Fruit fly (Drosophila melanogaster) whole organism, embryonic: ENCODE results near the gene CG14383.

Experiments
- B-H1 ChIP-seq: fragments of 200-800 bp; sonication (Bioruptor generic); IDR thresholded peaks from 3 replicates; pipeline ENCODE4 v1.3.6; 2022; ENCODE audit warnings: missing biosample characterization, missing genetic modification characterization
- BEAF-32 ChIP-seq: fragments of 200-800 bp; sonication (Bioruptor generic); optimal IDR thresholded peaks from 3 replicates; lab custom pipeline; 2017; ENCODE audit warnings: missing biosample characterization, missing genetic modification characterization, mild to moderate bottlenecking, moderate library complexity, missing genetic modification reagents
- CG12155 ChIP-seq: fragments of 200-800 bp; sonication (Bioruptor generic); optimal IDR thresholded peaks from 3 replicates; lab custom pipeline; 2016; ENCODE audit warnings: missing biosample characterization, missing genetic modification characterization
- CG12391 ChIP-seq: fragments of 200-800 bp; sonication (Bioruptor generic); optimal IDR thresholded peaks from 3 replicates; lab custom pipeline; 2018; ENCODE audit warnings: missing biosample characterization, mild to moderate bottlenecking, missing genetic modification characterization, moderate library complexity
- CG13624 ChIP-seq: fragments of 200-800 bp; sonication (Bioruptor generic); optimal IDR thresholded peaks from 2 replicates; lab custom pipeline; 2016; ENCODE audit warnings: missing biosample characterization, missing genetic modification characterization
- CG14014 ChIP-seq: fragments of 200-800 bp; sonication (Bioruptor generic); IDR thresholded peaks from 2 replicates; pipeline ENCODE4 v1.3.6; 2022; ENCODE audit warnings: missing biosample characterization, missing genetic modification characterization
- CG15696 ChIP-seq: fragments of 200-800 bp; sonication (Bioruptor generic); optimal IDR thresholded peaks from 2 replicates; lab custom pipeline; 2019; ENCODE audit warnings: missing biosample characterization, mild to moderate bottlenecking, missing genetic modification characterization, moderate library complexity
- CG16863 ChIP-seq: fragments of 200-800 bp; sonication (Bioruptor generic); optimal IDR thresholded peaks from 3 replicates; lab custom pipeline; 2016; ENCODE audit warnings: missing biosample characterization, missing genetic modification characterization
- CG17612 ChIP-seq: fragments of 200-800 bp; sonication (Bioruptor generic); IDR thresholded peaks from 2 replicates; pipeline ENCODE4 v1.3.6; 2022; ENCODE audit warnings: missing biosample characterization, missing genetic modification characterization
- CG3281 ChIP-seq: fragments of 200-800 bp; sonication (Bioruptor generic); optimal IDR thresholded peaks from 3 replicates; lab custom pipeline; 2017; ENCODE audit warnings: missing biosample characterization, mild to moderate bottlenecking, missing genetic modification characterization
- CG4328 ChIP-seq: fragments of 200-800 bp; sonication (Bioruptor generic); optimal IDR thresholded peaks from 3 replicates; lab custom pipeline; 2017; ENCODE audit warnings: missing biosample characterization, missing genetic modification reagents, missing genetic modification characterization
- CG4707 ChIP-seq: fragments of 200-800 bp; sonication (Bioruptor generic); optimal IDR thresholded peaks from 2 replicates; lab custom pipeline; 2018; ENCODE audit warnings: missing biosample characterization, mild to moderate bottlenecking, missing genetic modification characterization, moderate library complexity
- CG4730 ChIP-seq: fragments of 200-800 bp; sonication (Bioruptor generic); IDR thresholded peaks from 2 replicates; pipeline ENCODE4 v1.3.6; 2022; ENCODE audit warnings: missing biosample characterization, missing genetic modification characterization
- CG5953 ChIP-seq: fragments of 200-800 bp; sonication (Bioruptor generic); IDR thresholded peaks from 2 replicates; pipeline ENCODE4 v1.3.6; 2022; ENCODE audit warnings: missing biosample characterization, missing genetic modification characterization
- CG7745 ChIP-seq: fragments of 200-800 bp; sonication (Bioruptor generic); optimal IDR thresholded peaks from 2 replicates; lab custom pipeline; 2018; ENCODE audit warnings: missing biosample characterization, mild to moderate bottlenecking, missing genetic modification characterization, moderate library complexity
- CG7786 ChIP-seq: fragments of 200-800 bp; sonication (Bioruptor generic); optimal IDR thresholded peaks from 2 replicates; lab custom pipeline; 2016; ENCODE audit warnings: missing biosample characterization, missing genetic modification characterization
- CG9727 ChIP-seq: fragments of 200-800 bp; sonication (Bioruptor generic); optimal IDR thresholded peaks from 3 replicates; lab custom pipeline; 2017; ENCODE audit warnings: missing biosample characterization, mild to moderate bottlenecking, missing genetic modification characterization
- D19A ChIP-seq: fragments of 200-800 bp; optimal IDR thresholded peaks from 3 replicates; lab custom pipeline; 2019; ENCODE audit warnings: missing biosample characterization, mild to moderate bottlenecking, missing genetic modification characterization, moderate library complexity
- D19B ChIP-seq: fragments of 200-800 bp; sonication (Bioruptor generic); optimal IDR thresholded peaks from 2 replicates; lab custom pipeline; 2017; ENCODE audit warnings: missing biosample characterization, mild to moderate bottlenecking, missing genetic modification characterization
- Dref ChIP-seq: fragments of 200-800 bp; sonication (Bioruptor generic); IDR thresholded peaks from 2 replicates; pipeline ENCODE4 v1.3.6; 2022; ENCODE audit warnings: missing biosample characterization, missing genetic modification characterization
- H15 ChIP-seq: fragments of 200-800 bp; sonication (Bioruptor generic); IDR thresholded peaks from 3 replicates; pipeline ENCODE4 v1.3.6; 2022; ENCODE audit warnings: missing biosample characterization, missing genetic modification characterization
- Hey ChIP-seq: fragments of 200-800 bp; sonication (Bioruptor generic); optimal IDR thresholded peaks from 3 replicates; lab custom pipeline; 2018; ENCODE audit warnings: missing biosample characterization, mild to moderate bottlenecking, missing genetic modification characterization
- Kr ChIP-seq: fragments of 200-800 bp; sonication (Bioruptor generic); optimal IDR thresholded peaks from 2 replicates; lab custom pipeline; 2017; ENCODE audit warnings: missing biosample characterization, mild to moderate bottlenecking, missing genetic modification characterization
- Lim3 ChIP-seq: fragments of 200-800 bp; sonication (Bioruptor generic); IDR thresholded peaks from 2 replicates; pipeline ENCODE4 v1.3.6; 2022; ENCODE audit warnings: missing biosample characterization, missing genetic modification characterization
- MBD-R2 ChIP-seq: fragments of 200-800 bp; sonication (Bioruptor generic); IDR thresholded peaks from 2 replicates; pipeline ENCODE4 v1.3.6; 2022; ENCODE audit warnings: missing biosample characterization, missing genetic modification characterization
- Oli ChIP-seq: fragments of 200-800 bp; sonication (Bioruptor generic); optimal IDR thresholded peaks from 2 replicates; lab custom pipeline; 2018; ENCODE audit warnings: missing biosample characterization, mild to moderate bottlenecking, missing genetic modification characterization, moderate library complexity
- Side ChIP-seq: fragments of 200-800 bp; sonication (Bioruptor generic); optimal IDR thresholded peaks from 2 replicates; lab custom pipeline; 2016; ENCODE audit warnings: missing biosample characterization, missing genetic modification characterization
- Xbp1 ChIP-seq: fragments of 200-800 bp; sonication (Bioruptor generic); optimal IDR thresholded peaks from 3 replicates; lab custom pipeline; 2016; ENCODE audit warnings: missing biosample characterization, mild to moderate bottlenecking, missing genetic modification characterization
- ash1 ChIP-seq: fragments of 200-800 bp; sonication (Bioruptor generic); optimal IDR thresholded peaks from 2 replicates; lab custom pipeline; 2018; ENCODE audit warnings: missing biosample characterization, mild to moderate bottlenecking, missing genetic modification characterization
- az2 ChIP-seq: fragments of 200-800 bp; sonication (Bioruptor generic); optimal IDR thresholded peaks from 3 replicates; lab custom pipeline; 2016; ENCODE audit warnings: missing biosample characterization, missing genetic modification characterization
- bab2 ChIP-seq: fragments of 200-800 bp; sonication (Bioruptor generic); optimal IDR thresholded peaks from 2 replicates; lab custom pipeline; 2016; ENCODE audit warnings: missing biosample characterization, missing genetic modification characterization
- cg ChIP-seq: fragments of 200-800 bp; sonication (Bioruptor generic); optimal IDR thresholded peaks from 3 replicates; lab custom pipeline; 2019; ENCODE audit warnings: missing biosample characterization, mild to moderate bottlenecking, missing genetic modification characterization, moderate library complexity
- dmrt11E ChIP-seq: fragments of 200-800 bp; sonication (Bioruptor generic); optimal IDR thresholded peaks from 3 replicates; lab custom pipeline; 2018; ENCODE audit warnings: missing biosample characterization, mild to moderate bottlenecking, missing genetic modification characterization, moderate library complexity
- ewg ChIP-seq: fragments of 200-800 bp; sonication (Bioruptor generic); optimal IDR thresholded peaks from 3 replicates; lab custom pipeline; 2017; ENCODE audit warnings: mild to moderate bottlenecking, missing biosample characterization, missing genetic modification reagents, missing genetic modification characterization
- gt ChIP-seq: fragments of 200-800 bp; sonication (Bioruptor generic); IDR thresholded peaks from 2 replicates; pipeline ENCODE4 v1.3.6; 2022; ENCODE audit warnings: missing biosample characterization, missing genetic modification characterization
- mirr ChIP-seq: fragments of 200-800 bp; sonication (Bioruptor generic); optimal IDR thresholded peaks from 3 replicates; lab custom pipeline; 2018; ENCODE audit warnings: missing biosample characterization, mild to moderate bottlenecking, missing genetic modification characterization
- nau ChIP-seq: fragments of 200-800 bp; sonication (Bioruptor generic); optimal IDR thresholded peaks from 3 replicates; lab custom pipeline; 2017; ENCODE audit warnings: missing biosample characterization, mild to moderate bottlenecking, missing genetic modification characterization, missing genetic modification reagents
- onecut ChIP-seq: fragments of 200-800 bp; sonication (Bioruptor generic); IDR thresholded peaks from 2 replicates; pipeline ENCODE4 v1.3.6; 2022; ENCODE audit warnings: missing biosample characterization, missing genetic modification characterization
- pb ChIP-seq: fragments of 200-800 bp; sonication (Bioruptor generic); optimal IDR thresholded peaks from 3 replicates; lab custom pipeline; 2016; ENCODE audit warnings: missing biosample characterization, missing genetic modification characterization
- pita ChIP-seq: fragments of 200-800 bp; sonication (Bioruptor generic); optimal IDR thresholded peaks from 2 replicates; lab custom pipeline; 2017; ENCODE audit warnings: missing biosample characterization, mild to moderate bottlenecking, missing genetic modification characterization
- row ChIP-seq: fragments of 200-800 bp; sonication (Bioruptor generic); IDR thresholded peaks from 3 replicates; pipeline ENCODE4 v1.3.6; 2022; ENCODE audit warnings: missing biosample characterization, missing genetic modification characterization
- run ChIP-seq: fragments of 200-800 bp; sonication (Bioruptor generic); optimal IDR thresholded peaks from 3 replicates; lab custom pipeline; 2018; ENCODE audit warnings: missing biosample characterization, mild to moderate bottlenecking, missing genetic modification characterization
- sima ChIP-seq: fragments of 200-800 bp; sonication (Bioruptor generic); optimal IDR thresholded peaks from 2 replicates; lab custom pipeline; 2016; ENCODE audit warnings: missing biosample characterization, missing genetic modification characterization
- slbo ChIP-seq: fragments of 200-800 bp; sonication (Bioruptor generic); IDR thresholded peaks from 2 replicates; pipeline ENCODE4 v1.3.6; 2022; ENCODE audit warnings: missing biosample characterization, missing genetic modification characterization
- sr ChIP-seq: fragments of 200-800 bp; sonication (Bioruptor generic); IDR thresholded peaks from 3 replicates; pipeline ENCODE4 v1.3.6; 2022; ENCODE audit warnings: missing biosample characterization, missing genetic modification characterization
- tap ChIP-seq: fragments of 200-800 bp; optimal IDR thresholded peaks from 3 replicates; lab custom pipeline; 2019; ENCODE audit warnings: missing biosample characterization, mild to moderate bottlenecking, missing genetic modification characterization, moderate library complexity
- toy ChIP-seq: fragments of 200-800 bp; sonication (Bioruptor generic); IDR thresholded peaks from 2 replicates; pipeline ENCODE4 v1.3.6; 2022; ENCODE audit warnings: missing biosample characterization, missing genetic modification characterization
- zfh1 ChIP-seq: fragments of 200-800 bp; sonication (Bioruptor generic); IDR thresholded peaks from 3 replicates; pipeline ENCODE4 v1.3.6; 2022; ENCODE audit warnings: missing biosample characterization, missing genetic modification characterization

CG14383 gene

DNA sequence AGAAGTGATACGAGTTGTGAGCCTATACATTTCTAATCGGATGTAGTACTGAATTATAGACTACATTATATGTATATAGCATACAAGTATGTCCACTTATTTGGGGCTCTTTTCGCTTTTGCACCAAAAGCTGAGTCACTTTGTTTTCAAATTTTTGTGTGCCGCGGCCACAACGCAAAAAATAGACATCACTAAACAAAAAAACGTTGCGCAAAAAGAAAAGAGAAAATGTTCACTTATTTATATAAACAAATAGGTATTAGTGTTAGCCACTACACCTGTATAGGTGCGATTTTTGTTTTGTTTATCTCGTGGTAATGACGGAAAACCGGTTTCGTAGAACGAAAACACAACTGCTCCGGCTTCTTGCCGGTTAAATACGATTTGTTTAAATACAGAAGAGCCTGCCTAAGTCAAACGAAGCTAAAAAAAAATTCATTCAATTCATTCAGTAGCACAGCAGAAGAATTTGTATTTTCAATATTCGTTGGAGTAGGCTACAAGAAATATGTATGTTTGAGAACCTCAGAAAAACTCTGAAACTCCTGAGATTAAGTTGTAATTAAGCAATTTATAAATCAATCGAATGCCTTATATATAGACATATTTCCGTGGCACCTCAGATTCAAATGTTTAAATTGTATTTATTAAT is 5.2 kb downstream of the CG14383 start (continued):
- TF ChIP-seq CG15696 (tag; lab: Kevin White, UChicago) (no peak), Hey (tag; lab: Kevin White, UChicago) (no peak), CG7745 (no peak), ewg (GFP tag; lab: Kevin White, UChicago) (no peak), CG3281 (GFP tag; lab: Kevin White, UChicago) (peak; percentile 22), H15 (GFP tag; lab: Robert Waterston, UW) (no peak), CG13624 (GFP tag; lab: Kevin White, UChicago) (peak; percentile 39), bab2 (GFP tag; lab: Kevin White, UChicago) (no peak), zfh1 (GFP tag; lab: Robert Waterston, UW) (no peak), Xbp1 (GFP tag; lab: Kevin White, UChicago) (no peak), gt (GFP tag; lab: Robert Waterston, UW) (no peak), dmrt11E (tag; lab: Kevin White, UChicago) (no peak), row (GFP tag; lab: Robert Waterston, UW) (peak; percentile 55; the same call in 2 of the 3 replicates), CG4707 (GFP tag; lab: Kevin White, UChicago) (no peak), CG14014 (GFP tag; lab: Robert Waterston, UW) (0 out of 2 replicates have a peak, but pooled peaks have one; percentile 20), CG4730 (GFP tag; lab: Robert Waterston, UW) (no peak), CG12391 (tag; lab: Kevin White, UChicago) (peak; percentile 13), pita (GFP tag; lab: Kevin White, UChicago) (no peak), CG7786 (GFP tag; lab: Kevin White, UChicago) (no peak), mirr (GFP tag; lab: Kevin White, UChicago) (peak; percentile 12), slbo (GFP tag; lab: Robert Waterston, UW) (peak; percentile 60), B-H1 (GFP tag; lab: Robert Waterston, UW) (no peak), CG5953 (GFP tag; lab: Robert Waterston, UW) (no peak)

DNA sequence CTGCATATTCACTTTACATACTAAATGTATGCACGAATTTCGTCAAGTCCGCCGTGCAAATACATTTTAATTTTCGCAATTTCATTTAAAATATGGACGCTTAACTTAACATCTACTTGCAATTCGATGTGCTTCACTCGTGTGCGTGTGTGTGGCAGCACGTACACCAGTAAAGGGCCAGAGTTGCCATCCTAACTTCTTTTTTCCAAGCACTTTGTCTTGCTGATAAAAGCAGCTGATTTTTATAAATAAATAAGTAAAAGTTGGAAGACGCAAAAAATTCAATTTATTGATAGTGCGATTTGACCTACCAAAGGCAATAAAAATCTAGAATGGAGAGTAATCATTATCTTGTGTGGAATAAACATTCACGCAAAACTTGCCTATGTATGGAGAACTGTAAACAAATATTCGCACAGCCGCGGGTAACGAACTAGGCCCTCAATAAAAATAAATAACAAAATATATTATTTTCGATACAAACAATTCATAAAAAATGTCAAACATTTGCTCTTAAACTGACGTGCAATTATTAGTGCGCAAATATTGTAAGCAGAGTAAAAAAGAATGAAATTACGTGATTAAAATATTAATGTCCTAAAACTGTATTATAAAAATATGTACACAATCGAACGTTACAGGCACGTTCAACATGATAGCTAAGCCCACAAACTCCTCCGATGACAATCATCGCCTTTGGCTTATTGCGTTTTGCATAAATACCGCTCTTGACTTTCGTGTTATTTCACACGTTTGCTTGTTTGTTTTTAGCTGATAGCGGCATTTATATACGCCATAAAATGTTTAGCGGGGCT is 5.9 kb downstream of the CG14383 start:
- no peak for TF ChIP-seq sr (GFP tag; lab: Robert Waterston, UW)
- TF ChIP-seq Lim3 (GFP tag; lab: Robert Waterston, UW), result no peak
- TF ChIP-seq tap (tag; lab: Kevin White, UChicago), result peak; percentile 27
- no peak for TF ChIP-seq nau (GFP tag; lab: Kevin White, UChicago)
- TF ChIP-seq MBD-R2 (GFP tag; lab: Robert Waterston, UW), result 0 out of 2 replicates have a peak, but pooled peaks have one; percentile 24
- peak; percentile 47 for TF ChIP-seq D19B
- TF ChIP-seq pb (GFP tag; lab: Kevin White, UChicago), result no peak
- TF ChIP-seq CG4328 (GFP tag; lab: Kevin White, UChicago), result peak; percentile 58
- peak; percentile 83 for TF ChIP-seq Oli
- TF ChIP-seq onecut, result peak; percentile 55; the same call in 1 of the 2 replicates
- TF ChIP-seq BEAF-32 (GFP tag; lab: Kevin White, UChicago), result no peak
- TF ChIP-seq CG16863 (GFP tag; lab: Kevin White, UChicago), result no peak
- peak; percentile 77 for TF ChIP-seq az2
- no peak for TF ChIP-seq Kr (GFP tag; lab: Kevin White, UChicago)
- peak; percentile 76 for TF ChIP-seq CG9727 (GFP tag; lab: Kevin White, UChicago)
- TF ChIP-seq D19A, result peak; percentile 54
- TF ChIP-seq CG17612 (GFP tag; lab: Robert Waterston, UW), result 0 out of 2 replicates have a peak, but pooled peaks have one; percentile 26
- TF ChIP-seq cg (GFP tag; lab: Kevin White, UChicago), result peak; percentile 95
- no peak for TF ChIP-seq Dref
- peak; percentile 44 for TF ChIP-seq CG12155 (GFP tag; lab: Kevin White, UChicago)
- no peak for TF ChIP-seq Side (GFP tag; lab: Kevin White, UChicago)
- TF ChIP-seq ash1, result no peak
- no peak for TF ChIP-seq toy (GFP tag; lab: Robert Waterston, UW)
- no peak for TF ChIP-seq sima (GFP tag; lab: Kevin White, UChicago)
- no peak for TF ChIP-seq run (tag; lab: Kevin White, UChicago)
